Worm (Caenorhabditis elegans): Measurements from ENCODE around the gene asns-1.

The asns-1 gene

DNA sequence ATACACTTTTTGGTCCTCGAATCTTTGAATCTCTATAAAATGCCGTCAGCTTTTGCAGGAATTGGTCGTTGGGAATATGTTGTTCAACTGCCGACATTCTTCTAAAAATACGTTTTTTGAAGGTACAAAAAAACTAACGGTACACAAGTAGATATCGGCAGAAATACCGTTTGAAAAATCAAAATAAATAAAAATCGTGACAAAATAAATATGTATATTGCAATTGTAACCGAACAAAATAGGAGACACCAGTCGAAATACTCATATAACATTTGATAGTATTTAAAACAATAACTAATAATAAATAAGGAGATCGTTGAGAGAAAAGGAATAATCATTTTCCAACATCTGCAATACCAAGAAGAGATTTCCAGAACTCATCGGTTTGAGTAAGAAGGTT lies 19.1 kb downstream of the asns-1 start, which contains the start of gene F25G6.8:
Gene F25G6.8 (minus strand): TSS at position 101 of the 400 bp plus-strand sequence.
- TF ChIP-seq lir-3 (tag; optimal IDR thresholded peaks at IDR 0.05; ENCODE audit: poor library complexity) (no peak), zag-1 (tag; optimal IDR thresholded peaks at IDR 0.05) (no peak), tlp-1 (tag; optimal IDR thresholded peaks at IDR 0.05) (no peak), nhr-237 (tag; optimal IDR thresholded peaks at IDR 0.05) (no peak), grh-1 (GFP tag; IDR thresholded peaks at IDR 0.05) (no peak), jun-1 (tag; optimal IDR thresholded peaks at IDR 0.05) (no peak), egl-13 (tag; optimal IDR thresholded peaks at IDR 0.05) (no peak), efl-3 (GFP tag; optimal IDR thresholded peaks at IDR 0.05) (no peak), pqm-1 (tag; optimal IDR thresholded peaks at IDR 0.05) (no peak), nhr-28 (tag; optimal IDR thresholded peaks at IDR 0.05) (no peak), ztf-11 (tag; optimal IDR thresholded peaks at IDR 0.05) (no peak), sup-37 (GFP tag; optimal IDR thresholded peaks at IDR 0.05) (no peak), ets-5 (GFP tag; IDR thresholded peaks at IDR 0.05) (no peak), ces-1 (GFP tag; optimal IDR thresholded peaks at IDR 0.05) (no peak), zip-4 (GFP tag; optimal IDR thresholded peaks at IDR 0.05) (no peak), lin-15B (tag; optimal IDR thresholded peaks at IDR 0.05) (no peak)

DNA sequence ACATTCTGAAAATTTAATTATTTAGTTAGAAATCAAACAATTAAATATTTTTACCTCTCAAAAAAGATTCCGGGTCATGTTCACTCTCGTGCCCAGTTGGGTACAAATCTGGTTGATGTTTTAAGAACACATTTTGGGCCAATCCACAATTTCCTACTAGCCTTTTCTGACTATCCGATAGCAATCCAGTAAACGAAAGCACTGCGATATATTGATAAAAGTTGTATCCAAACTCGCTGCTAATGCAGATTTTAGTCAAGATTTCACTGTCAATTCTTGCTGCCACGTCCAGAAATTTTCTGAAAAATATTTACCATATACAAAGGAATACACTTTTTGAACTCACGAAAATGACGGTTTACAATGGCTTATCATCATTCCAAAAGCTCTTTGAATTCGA lies 23.2 kb downstream of the asns-1 start:
- TF ChIP-seq ets-5 (GFP tag; IDR thresholded peaks at IDR 0.05) (no peak), efl-1 (optimal IDR thresholded peaks at IDR 0.05) (no peak), efl-1 (GFP tag; optimal IDR thresholded peaks at IDR 0.05 in 1 of 2) (peak in 1 of 2 experiments; percentile 76), rnt-1 (tag; optimal IDR thresholded peaks at IDR 0.05) (no peak), mep-1 (tag; optimal IDR thresholded peaks at IDR 0.05) (no peak), ztf-4 (tag; optimal IDR thresholded peaks at IDR 0.05) (no peak), vab-15 (tag; optimal IDR thresholded peaks at IDR 0.05) (no peak), fkh-8 (tag; optimal IDR thresholded peaks at IDR 0.05) (no peak)

DNA sequence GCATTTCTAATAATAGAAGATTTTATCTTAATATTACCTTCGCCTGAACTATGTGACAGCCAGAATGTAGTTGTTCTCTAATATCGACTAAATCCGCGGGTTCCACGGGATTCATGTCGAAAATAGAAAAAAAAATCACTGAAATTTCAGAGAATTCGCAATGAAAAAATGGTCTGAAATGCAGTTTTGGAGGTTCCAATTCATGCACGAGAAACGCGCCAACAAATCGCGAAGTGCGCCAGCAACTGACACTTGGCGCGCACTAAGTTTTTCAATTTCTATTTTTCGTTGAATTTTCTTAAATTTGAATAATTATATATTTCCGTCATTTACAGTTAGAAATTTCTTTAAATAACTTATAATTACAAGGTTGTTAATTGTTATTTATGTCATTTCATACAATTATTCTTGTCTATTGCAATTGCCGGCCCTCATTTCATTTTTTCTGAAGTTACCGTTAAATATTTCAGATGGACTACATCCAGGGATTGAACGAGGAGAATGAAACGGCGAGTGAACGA lies 23.9 kb downstream of the asns-1 start, which contains the start of the genes F25G6.9 and symk-1:
Gene F25G6.9 (minus strand): TSS at position 160 of the 521 bp plus-strand sequence.
Gene symk-1 (plus strand): TSS at position 471 of the 521 bp plus-strand sequence.
- TF ChIP-seq lin-13 (GFP tag; optimal IDR thresholded peaks at IDR 0.05) (peak; percentile 41), egl-13 (tag; optimal IDR thresholded peaks at IDR 0.05) (peak; percentile 29), fkh-4 (tag; optimal IDR thresholded peaks at IDR 0.05; ENCODE audit: borderline replicate concordance) (no peak), skn-1 (tag; optimal IDR thresholded peaks at IDR 0.05) (peak; percentile 52), nhr-20 (tag; optimal IDR thresholded peaks at IDR 0.05) (peak; percentile 77), dsc-1 (tag; optimal IDR thresholded peaks at IDR 0.05) (peak; percentile 82), rnt-1 (tag; optimal IDR thresholded peaks at IDR 0.05) (peak; percentile 86), lin-15B (tag; optimal IDR thresholded peaks at IDR 0.05) (peak; percentile 16), nhr-76 (tag; optimal IDR thresholded peaks at IDR 0.05) (no peak), ztf-11 (tag; optimal IDR thresholded peaks at IDR 0.05) (peak in 1 of 2 experiments; percentile 41), lsy-2 (tag; optimal IDR thresholded peaks at IDR 0.05) (peak; percentile 72 to 82), hlh-4 (tag; optimal IDR thresholded peaks at IDR 0.05) (no peak), unc-86 (tag; optimal IDR thresholded peaks at IDR 0.05) (peak; percentile 60), unc-130 (tag; optimal IDR thresholded peaks at IDR 0.05) (peak; percentile 12), nhr-19 (GFP tag; conservative IDR thresholded peaks at IDR 0.05) (peak; percentile 82), xbp-1 (tag; optimal IDR thresholded peaks at IDR 0.05) (peak; percentile 76), fkh-8 (tag; optimal IDR thresholded peaks at IDR 0.05) (peak; percentile 9), zip-4 (GFP tag; optimal IDR thresholded peaks at IDR 0.05) (peak; percentile 44), isw-1 (GFP tag; IDR thresholded peaks at IDR 0.05) (peak; percentile 66), nhr-84 (tag; optimal IDR thresholded peaks at IDR 0.05) (no peak), Y116A8C.19 (tag; optimal IDR thresholded peaks at IDR 0.05; ENCODE audit: borderline replicate concordance) (no peak), dpl-1 (GFP tag; optimal IDR thresholded peaks at IDR 0.05) (peak; percentile 61 to 75 (median 71)), efl-1 (optimal IDR thresholded peaks at IDR 0.05) (peak; percentile 64 to 77), efl-1 (GFP tag; optimal IDR thresholded peaks at IDR 0.05 in 1 of 2) (peak; percentile 73 to 97), grh-1 (GFP tag; IDR thresholded peaks at IDR 0.05) (peak; percentile 44), lin-39 (tag; optimal IDR thresholded peaks at IDR 0.05) (peak; percentile 76), sox-4 (tag; optimal IDR thresholded peaks at IDR 0.05) (peak; percentile 57), vab-15 (tag; optimal IDR thresholded peaks at IDR 0.05) (no peak), fos-1 (tag; optimal IDR thresholded peaks at IDR 0.05) (peak; percentile 7), elt-2 (tag; optimal IDR thresholded peaks at IDR 0.05) (peak; percentile 12), nhr-11 (tag; optimal IDR thresholded peaks at IDR 0.05) (peak; percentile 20), ets-5 (GFP tag; IDR thresholded peaks at IDR 0.05) (no peak), ztf-4 (tag; optimal IDR thresholded peaks at IDR 0.05) (peak; percentile 12), blmp-1 (tag; optimal IDR thresholded peaks at IDR 0.05) (no peak), tbx-2 (tag; optimal IDR thresholded peaks at IDR 0.05) (peak; percentile 81), nhr-28 (tag; optimal IDR thresholded peaks at IDR 0.05) (no peak), nhr-77 (tag; optimal IDR thresholded peaks at IDR 0.05) (no peak), ceh-88 (GFP tag; IDR thresholded peaks at IDR 0.05) (no peak)
